Worm (Caenorhabditis elegans) whole organism, L3 larva: ENCODE data around the gene ife-2.

Experiments used
- lin-15B ChIP-seq: fragments of 150-350 bp; optimal IDR thresholded peaks from 2 replicates; lab custom pipeline; 2014; ENCODE audit warnings: missing biosample characterization, missing genetic modification characterization
- lin-39 ChIP-seq: fragments of 150-350 bp; optimal IDR thresholded peaks from 2 replicates; lab custom pipeline; 2018; ENCODE audit warnings: missing biosample characterization, missing genetic modification reagents, missing genetic modification characterization
- nhr-12 ChIP-seq: fragments of 150-350 bp; optimal IDR thresholded peaks from 2 replicates; lab custom pipeline; 2014; ENCODE audit warnings: missing biosample characterization, missing genetic modification characterization
- snpc-4 ChIP-seq: fragments of 150-350 bp; optimal IDR thresholded peaks from 2 replicates; lab custom pipeline; 2014; ENCODE audit warnings: missing biosample characterization, missing genetic modification characterization
- ztf-11 ChIP-seq: fragments of 150-350 bp; optimal IDR thresholded peaks from 2 replicates; lab custom pipeline; 2014; ENCODE audit warnings: missing biosample characterization, missing genetic modification characterization

ce11 chrX:380505-380904 is 2.0 kb downstream of the ife-2 start, which contains the start of gene R04A9.3:
- TF ChIP-seq ztf-11 (tag; lab: Kevin White, UChicago), result no peak
- no peak for TF ChIP-seq nhr-12 (tag; lab: Kevin White, UChicago)
- TF ChIP-seq lin-15B, result no peak
- no peak for TF ChIP-seq lin-39 (tag; lab: Kevin White, UChicago)
- no peak for TF ChIP-seq snpc-4 (tag; lab: Kevin White, UChicago)
